Worm (Caenorhabditis elegans): ENCODE results near the gene ZK105.8.

- TF ChIP-seq ceh-91 (GFP tag; IDR thresholded peaks at IDR 0.05): no peak
- no peak for TF ChIP-seq Y79H2A.3 (GFP tag; conservative IDR thresholded peaks at IDR 0.05)
- no peak for TF ChIP-seq ceh-58 (GFP tag; IDR thresholded peaks at IDR 0.05)
- no peak for TF ChIP-seq ceh-27 (GFP tag; optimal IDR thresholded peaks at IDR 0.05)
- TF ChIP-seq unc-130 (GFP tag; optimal IDR thresholded peaks at IDR 0.05): no peak
Observed at ce11 chrV:7737710-7738109, 13.4 kb downstream of the ZK105.8 start, which contains the start of gene srr-9.
